Worm (Caenorhabditis elegans): Measurements from ENCODE around the gene clec-160.

clec-160 gene

DNA sequence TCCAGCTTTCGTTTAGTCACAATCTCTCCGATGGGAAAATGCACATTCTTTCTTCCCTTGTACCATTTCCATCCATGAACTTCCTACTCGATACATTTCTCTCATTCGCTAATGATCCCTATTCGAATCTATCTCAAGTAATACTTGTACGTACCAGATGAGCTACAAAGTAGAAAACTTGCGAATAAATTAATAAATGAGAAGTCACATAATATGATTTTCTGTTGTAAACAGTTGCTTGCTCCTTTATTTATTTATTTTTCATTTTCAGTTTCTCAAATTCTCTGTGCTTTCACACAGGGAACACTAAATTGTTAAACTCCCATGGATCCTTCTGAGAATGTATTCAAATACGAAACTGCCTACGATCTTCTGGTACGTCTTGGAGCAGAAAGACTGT, 49.6 kb downstream of the clec-160 start, which contains the start of gene rfs-1:
Gene rfs-1, plus strand, starts transcription at position 301 of the 400 bp plus-strand sequence.
- TF ChIP-seq syd-9 (tag; optimal IDR thresholded peaks at IDR 0.05) (no peak), odd-2 (tag; optimal IDR thresholded peaks at IDR 0.05) (no peak), lim-6 (tag; optimal IDR thresholded peaks at IDR 0.05) (no peak), hlh-6 (tag; optimal IDR thresholded peaks at IDR 0.05) (no peak), ceh-31 (tag; optimal IDR thresholded peaks at IDR 0.05) (no peak), sdc-2 (tag; optimal IDR thresholded peaks at IDR 0.05) (no peak), pag-3 (tag; optimal IDR thresholded peaks at IDR 0.05; ENCODE audit: borderline replicate concordance) (no peak), ztf-16 (tag; optimal IDR thresholded peaks at IDR 0.05) (no peak), ceh-34 (tag; optimal IDR thresholded peaks at IDR 0.05) (no peak), mec-3 (tag; optimal IDR thresholded peaks at IDR 0.05; ENCODE audit: borderline replicate concordance) (no peak), ceh-6 (GFP tag; optimal IDR thresholded peaks at IDR 0.05) (no peak), eyg-1 (tag; optimal IDR thresholded peaks at IDR 0.05) (no peak), tbx-7 (tag; optimal IDR thresholded peaks at IDR 0.05) (no peak), F13H6.1 (tag; optimal IDR thresholded peaks at IDR 0.05) (no peak), C38D4.7 (GFP tag; optimal IDR thresholded peaks at IDR 0.05) (no peak), fkh-6 (tag; optimal IDR thresholded peaks at IDR 0.05) (no peak), npax-4 (tag; optimal IDR thresholded peaks at IDR 0.05) (no peak), hlh-30 (tag; optimal IDR thresholded peaks at IDR 0.05; ENCODE audit: insufficient read depth) (no peak), gmeb-2 (tag; optimal IDR thresholded peaks at IDR 0.05) (no peak)

DNA sequence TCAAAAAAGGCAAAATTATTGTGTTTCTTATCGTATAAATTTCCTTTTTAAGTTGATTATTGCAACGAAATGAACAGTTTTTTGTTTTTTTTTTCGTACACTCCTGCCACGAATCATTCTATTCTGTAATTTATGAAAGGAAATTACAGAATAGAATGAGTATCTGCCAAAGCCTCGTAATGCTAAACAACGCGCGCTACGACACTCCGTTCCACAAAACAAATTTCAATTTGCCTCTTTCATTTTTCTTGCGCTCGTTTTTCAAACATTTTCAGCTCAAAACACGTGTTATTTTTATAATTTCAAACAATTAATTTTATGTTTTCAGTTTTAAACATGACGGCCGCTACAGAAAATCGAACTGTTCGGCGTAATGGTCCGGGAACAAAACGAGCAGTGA, 51.0 kb downstream of the clec-160 start, which contains the start of gene mob-4:
Gene mob-4, plus strand, starts transcription at position 329 of the 400 bp plus-strand sequence.
- no peak for TF ChIP-seq dmd-4 (tag; optimal IDR thresholded peaks at IDR 0.05; ENCODE audit: borderline replicate concordance)
- no peak for TF ChIP-seq unc-3 (GFP tag; conservative IDR thresholded peaks at IDR 0.05)
- TF ChIP-seq unc-3 (tag; optimal IDR thresholded peaks at IDR 0.05), result no peak
- TF ChIP-seq C08G9.2 (tag; optimal IDR thresholded peaks at IDR 0.05), result no peak
- TF ChIP-seq ceh-30 (tag; optimal IDR thresholded peaks at IDR 0.05), result no peak
- no peak for TF ChIP-seq nfya-1 (tag; optimal IDR thresholded peaks at IDR 0.05)
- TF ChIP-seq ceh-9 (tag; optimal IDR thresholded peaks at IDR 0.05), result no peak
- TF ChIP-seq tbx-2 (tag; optimal IDR thresholded peaks at IDR 0.05), result no peak
- TF ChIP-seq ttx-3 (tag; optimal IDR thresholded peaks at IDR 0.05), result no peak
- no peak for TF ChIP-seq K09A11.1 (tag; optimal IDR thresholded peaks at IDR 0.05; ENCODE audit: insufficient read depth)
- TF ChIP-seq unc-86 (tag; optimal IDR thresholded peaks at IDR 0.05), result no peak
- TF ChIP-seq rnt-1 (tag; optimal IDR thresholded peaks at IDR 0.05), result no peak
